Worm (Caenorhabditis elegans) whole organism, midembryonic: Measurements from ENCODE around the gene ipp-5.

Source experiments
- T22C8.4 ChIP-seq: fragments of 200-800 bp; sonication (Bioruptor generic); IDR thresholded peaks from 2 replicates; pipeline ENCODE4 v1.3.6; 2022; ENCODE audit warnings: missing genetic modification characterization, missing compliant biosample characterization
- cog-1 ChIP-seq: sonication (generic microtip); optimal IDR thresholded peaks from 2 replicates; lab custom pipeline; 2016; ENCODE audit warnings: missing genetic modification characterization, missing compliant biosample characterization
- flt-1 ChIP-seq: fragments of 200-800 bp; sonication (Bioruptor generic); IDR thresholded peaks from 2 replicates; pipeline ENCODE4 v1.3.6; 2022; ENCODE audit warnings: missing genetic modification characterization, missing compliant biosample characterization
- klf-2 ChIP-seq: fragments of 200-800 bp; sonication (Bioruptor generic); conservative IDR thresholded peaks from 2 replicates; pipeline ENCODE4 v1.3.6; 2022; ENCODE audit warnings: missing genetic modification reagents, missing genetic modification characterization, missing compliant biosample characterization
- med-1 ChIP-seq: sonication (generic microtip); optimal IDR thresholded peaks from 2 replicates; lab custom pipeline; 2017; ENCODE audit warnings: missing genetic modification characterization, mild to moderate bottlenecking, missing compliant biosample characterization, antibody characterized with exemption, missing genetic modification reagents; ENCODE audit not compliant: insufficient read depth
- ref-1 ChIP-seq: fragments of 200-800 bp; sonication (Bioruptor generic); conservative IDR thresholded peaks from 2 replicates; pipeline ENCODE4 v1.3.6; 2022; ENCODE audit warnings: missing genetic modification reagents, missing genetic modification characterization, missing compliant biosample characterization
- tab-1 ChIP-seq: fragments of 200-800 bp; sonication (Bioruptor generic); IDR thresholded peaks from 2 replicates; pipeline ENCODE4 v1.3.6; 2022; ENCODE audit warnings: missing genetic modification characterization, missing compliant biosample characterization
- ztf-23 ChIP-seq: fragments of 200-800 bp; sonication (Bioruptor generic); IDR thresholded peaks from 2 replicates; pipeline ENCODE4 v1.3.6; 2022; ENCODE audit warnings: missing genetic modification reagents, missing genetic modification characterization, missing compliant biosample characterization
- ztf-29 ChIP-seq: fragments of 200-800 bp; sonication (Bioruptor generic); IDR thresholded peaks from 2 replicates; pipeline ENCODE4 v1.3.6; 2022; ENCODE audit warnings: missing genetic modification reagents, missing genetic modification characterization, missing compliant biosample characterization

ipp-5 gene

DNA sequence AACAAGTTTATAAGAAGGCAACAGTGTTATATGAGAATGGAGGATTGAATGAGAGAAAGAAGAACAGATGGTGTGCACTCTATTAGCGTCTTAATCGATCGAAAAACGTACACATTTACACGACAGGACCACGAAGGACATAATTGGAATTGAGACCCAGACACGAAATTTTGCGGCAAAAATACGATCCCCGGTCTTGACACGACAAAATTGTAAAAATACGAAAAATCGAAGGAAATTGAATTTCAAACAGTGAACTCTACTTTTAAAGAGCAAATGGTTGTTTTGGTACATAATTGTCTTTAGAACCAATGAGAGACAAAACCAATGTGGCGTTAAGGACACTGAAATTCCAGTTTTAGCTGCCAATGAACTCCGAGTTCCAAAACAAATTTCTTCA, 8.8 kb upstream of the ipp-5 start, which contains the start of gene lelo-3:
Gene lelo-3 (minus strand): TSS at position 101 of the 400 bp plus-strand sequence.
- no peak for TF ChIP-seq ztf-23
- no peak for TF ChIP-seq flt-1 (GFP tag; lab: Robert Waterston, UW)
- no peak for TF ChIP-seq T22C8.4
- TF ChIP-seq med-1 (GFP tag; lab: Kevin White, UChicago), result no peak
- no peak for TF ChIP-seq ztf-29 (GFP tag; lab: Robert Waterston, UW)
- TF ChIP-seq tab-1 (GFP tag; lab: Robert Waterston, UW), result no peak
- no peak for TF ChIP-seq cog-1 (tag; lab: Kevin White, UChicago)
- no peak for TF ChIP-seq ref-1 (GFP tag; lab: Robert Waterston, UW)
- no peak for TF ChIP-seq klf-2 (GFP tag; lab: Robert Waterston, UW)

- TF ChIP-seq med-1 (GFP tag; lab: Kevin White, UChicago) (no peak), klf-2 (GFP tag; lab: Robert Waterston, UW) (no peak), T22C8.4 (no peak), flt-1 (GFP tag; lab: Robert Waterston, UW) (no peak), ztf-23 (no peak), ztf-29 (GFP tag; lab: Robert Waterston, UW) (no peak), ref-1 (GFP tag; lab: Robert Waterston, UW) (no peak), cog-1 (tag; lab: Kevin White, UChicago) (no peak), tab-1 (GFP tag; lab: Robert Waterston, UW) (no peak)
Measured at ce11 chrX:6024977-6025376, 6.3 kb upstream of the ipp-5 start.

DNA sequence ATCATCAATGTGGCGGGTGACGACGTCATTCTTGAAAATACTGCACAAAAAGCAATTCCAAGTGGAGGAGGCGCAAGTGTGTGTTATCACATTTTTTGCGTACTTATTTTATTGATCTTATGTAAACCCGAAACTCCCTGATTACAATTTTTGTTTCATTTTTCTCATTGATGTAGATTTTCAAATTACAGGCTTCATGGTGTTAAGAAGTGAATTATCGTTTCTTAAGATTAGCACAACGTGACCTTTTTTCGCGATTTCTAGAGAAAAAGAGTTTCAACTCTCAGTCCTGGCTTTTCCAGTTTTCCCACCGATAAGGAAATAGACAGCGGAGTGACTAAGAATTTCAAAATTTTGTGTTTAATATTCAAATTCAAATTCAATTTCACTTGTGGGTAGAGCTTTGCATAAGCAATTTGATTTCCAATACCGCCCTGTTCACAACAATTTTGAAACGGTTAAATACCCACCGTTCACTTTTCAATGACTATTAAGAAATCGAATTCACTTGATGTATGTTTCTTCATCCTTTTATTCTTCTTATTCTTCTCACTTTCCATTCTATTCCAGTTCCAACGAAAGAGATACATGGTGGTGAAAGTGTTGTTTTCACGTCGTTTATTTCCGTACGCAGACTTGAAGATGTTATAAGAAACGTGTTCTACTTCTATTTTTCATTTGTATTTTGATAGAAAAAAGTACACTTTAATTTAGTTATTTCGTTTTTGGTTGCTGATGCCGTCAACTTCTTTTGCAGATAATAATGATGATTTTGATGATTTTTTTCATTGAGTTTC, 4.3 kb upstream of the ipp-5 start:
- TF ChIP-seq ref-1 (GFP tag; lab: Robert Waterston, UW), result no peak
- no peak for TF ChIP-seq ztf-23
- TF ChIP-seq klf-2 (GFP tag; lab: Robert Waterston, UW), result no peak
- no peak for TF ChIP-seq flt-1 (GFP tag; lab: Robert Waterston, UW)
- TF ChIP-seq med-1 (GFP tag; lab: Kevin White, UChicago), result no peak
- no peak for TF ChIP-seq tab-1 (GFP tag; lab: Robert Waterston, UW)
- TF ChIP-seq ztf-29 (GFP tag; lab: Robert Waterston, UW), result no peak
- no peak for TF ChIP-seq cog-1 (tag; lab: Kevin White, UChicago)
- no peak for TF ChIP-seq T22C8.4

ce11 chrX:6029075-6029474, 2.2 kb upstream of the ipp-5 start:
- TF ChIP-seq ztf-29 (GFP tag; lab: Robert Waterston, UW), result no peak
- TF ChIP-seq flt-1 (GFP tag; lab: Robert Waterston, UW), result no peak
- no peak for TF ChIP-seq cog-1 (tag; lab: Kevin White, UChicago)
- no peak for TF ChIP-seq klf-2 (GFP tag; lab: Robert Waterston, UW)
- TF ChIP-seq tab-1 (GFP tag; lab: Robert Waterston, UW), result no peak
- no peak for TF ChIP-seq T22C8.4
- TF ChIP-seq med-1 (GFP tag; lab: Kevin White, UChicago), result no peak
- no peak for TF ChIP-seq ref-1 (GFP tag; lab: Robert Waterston, UW)
- no peak for TF ChIP-seq ztf-23

DNA sequence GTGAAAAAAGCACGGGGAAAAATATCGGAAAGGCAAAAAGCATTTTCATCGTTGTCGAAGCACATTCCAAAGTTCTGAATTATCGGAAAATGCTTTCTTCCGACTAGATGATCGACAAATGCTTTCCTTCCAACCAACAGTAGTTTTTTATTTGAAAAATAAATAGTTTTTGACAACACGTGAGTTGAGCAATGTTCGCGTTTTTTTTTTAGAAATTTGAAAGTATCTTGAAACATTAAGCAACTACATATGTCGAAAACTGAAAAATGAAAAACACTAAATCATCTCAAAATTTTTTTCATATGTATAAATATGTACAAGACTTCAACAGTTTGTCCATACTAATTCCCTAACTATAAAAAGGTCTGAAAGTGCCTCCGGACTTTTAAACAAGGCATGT, 8.3 kb downstream of the ipp-5 start, which contains the start of gene hsp-25:
Gene hsp-25 (minus strand): TSS at position 101 of the 400 bp plus-strand sequence.
- TF ChIP-seq ztf-29 (GFP tag; lab: Robert Waterston, UW), result no peak
- TF ChIP-seq klf-2 (GFP tag; lab: Robert Waterston, UW), result no peak
- no peak for TF ChIP-seq flt-1 (GFP tag; lab: Robert Waterston, UW)
- TF ChIP-seq T22C8.4, result no peak
- no peak for TF ChIP-seq med-1 (GFP tag; lab: Kevin White, UChicago)
- TF ChIP-seq ztf-23, result no peak

- TF ChIP-seq T22C8.4 (no peak), ztf-29 (GFP tag; lab: Robert Waterston, UW) (no peak), ref-1 (GFP tag; lab: Robert Waterston, UW) (no peak), tab-1 (GFP tag; lab: Robert Waterston, UW) (no peak), ztf-23 (no peak), cog-1 (tag; lab: Kevin White, UChicago) (no peak)
Measured at ce11 chrX:6040435-6041093, 9.3 kb downstream of the ipp-5 start.

DNA sequence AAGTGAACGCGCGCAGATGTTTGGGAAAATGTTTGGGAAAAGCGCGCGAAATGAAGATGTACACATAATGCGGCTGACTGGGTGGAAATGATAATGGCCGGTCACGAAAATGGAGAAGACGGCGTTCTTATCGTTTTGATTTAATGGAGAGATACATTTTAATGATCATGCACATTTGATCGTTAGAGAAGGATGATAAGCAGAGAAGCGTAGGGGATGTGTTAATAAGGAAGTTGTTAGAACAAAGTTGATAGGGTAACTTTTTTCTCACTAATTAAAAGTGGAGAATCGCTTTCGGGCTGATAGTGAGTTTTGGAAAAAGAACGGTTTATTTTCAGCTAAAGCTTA, 9.8 kb downstream of the ipp-5 start:
- TF ChIP-seq ref-1 (GFP tag; lab: Robert Waterston, UW) (no peak), T22C8.4 (no peak), ztf-29 (GFP tag; lab: Robert Waterston, UW) (no peak), flt-1 (GFP tag; lab: Robert Waterston, UW) (no peak), ztf-23 (no peak), tab-1 (GFP tag; lab: Robert Waterston, UW) (no peak), cog-1 (tag; lab: Kevin White, UChicago) (no peak), med-1 (GFP tag; lab: Kevin White, UChicago) (no peak), klf-2 (GFP tag; lab: Robert Waterston, UW) (no peak)

ce11 chrX:6041995-6042481, 10.8 kb downstream of the ipp-5 start:
- TF ChIP-seq tab-1 (GFP tag; lab: Robert Waterston, UW) (0 out of 2 replicates have a peak, but pooled peaks have one; percentile 29), T22C8.4 (no peak)

DNA sequence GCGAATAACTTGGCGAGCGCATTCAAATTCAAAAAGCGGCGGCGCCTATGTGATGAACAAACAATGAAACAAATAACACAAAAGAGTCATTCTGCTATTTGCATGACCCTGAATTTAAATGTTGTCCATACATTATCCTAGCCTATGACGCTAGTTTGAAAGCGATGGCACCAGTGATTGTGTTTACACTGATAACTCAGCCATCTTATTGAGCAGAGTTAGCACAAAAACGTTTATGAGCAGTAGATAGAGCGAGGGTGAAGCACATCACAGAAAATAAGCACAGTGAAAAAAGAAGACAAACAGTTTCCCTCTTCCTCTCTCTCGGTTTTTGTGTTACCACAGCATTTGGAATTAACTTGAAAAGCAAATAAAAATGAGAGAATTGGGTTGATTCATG, 12.0 kb downstream of the ipp-5 start:
- TF ChIP-seq cog-1 (tag; lab: Kevin White, UChicago), result no peak
- no peak for TF ChIP-seq med-1 (GFP tag; lab: Kevin White, UChicago)
